Fruit fly (Drosophila melanogaster): ENCODE results near the gene TotZ.

dm6 chr3R:20828520-20829415 is 48.8 kb upstream of the TotZ start:
- TF ChIP-seq cyc (GFP tag; optimal IDR thresholded peaks at IDR 0.05) (no peak), CG11294 (GFP tag; IDR thresholded peaks at IDR 0.05) (no peak), CG6854 (GFP tag; optimal IDR thresholded peaks at IDR 0.05) (no peak), CG6276 (GFP tag; optimal IDR thresholded peaks at IDR 0.05) (no peak), Blimp-1 (GFP tag; optimal IDR thresholded peaks at IDR 0.05) (no peak), eg (GFP tag; IDR thresholded peaks at IDR 0.05) (0 out of 3 replicates have a peak, but pooled peaks have one; percentile 25), CG10631 (GFP tag; optimal IDR thresholded peaks at IDR 0.05) (no peak), Hr39 (GFP tag; optimal IDR thresholded peaks at IDR 0.05) (no peak), CG3919 (GFP tag; optimal IDR thresholded peaks at IDR 0.05) (no peak), Sox102F (GFP tag; optimal IDR thresholded peaks at IDR 0.05) (no peak), Sox14 (GFP tag; optimal IDR thresholded peaks at IDR 0.05) (no peak), CG31627 (GFP tag; optimal IDR thresholded peaks at IDR 0.05) (no peak), CG3032 (tag; optimal IDR thresholded peaks at IDR 0.05) (no peak), fkh (GFP tag; optimal IDR thresholded peaks at IDR 0.05) (peak; percentile 63)

Measured in whole organism, prepupa.